Fruit fly (Drosophila melanogaster): ENCODE measurements around the gene CG14315.

The CG14315 gene

DNA sequence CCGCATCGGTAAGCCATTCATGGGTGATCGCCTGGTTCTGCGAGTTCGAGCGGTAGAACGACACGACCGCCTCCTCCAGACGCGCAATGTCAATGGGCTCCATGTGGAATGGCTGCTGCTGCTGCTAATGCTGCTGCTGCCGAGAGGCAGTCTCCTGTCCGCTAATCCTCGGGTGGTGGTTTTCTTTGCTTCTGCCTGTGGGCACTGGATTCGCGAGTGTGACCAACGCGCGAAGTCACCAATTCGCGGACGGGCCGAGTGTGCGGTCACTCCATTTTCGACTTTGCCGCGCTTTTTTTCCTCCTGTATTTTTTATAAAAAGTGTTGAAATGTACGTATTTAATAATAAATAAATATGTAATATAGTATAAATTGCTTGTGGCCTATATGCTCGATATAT is 24.7 kb downstream of the CG14315 start, which contains the start of gene cdm:
TSS of gene cdm (minus strand) at position 236 of the 400 bp plus-strand sequence.
- TF ChIP-seq Sin3A (optimal IDR thresholded peaks at IDR 0.05), result no peak
- no peak for TF ChIP-seq insv (optimal IDR thresholded peaks at IDR 0.05)
- TF ChIP-seq psq (optimal IDR thresholded peaks at IDR 0.05), result no peak
- TF ChIP-seq Myc (optimal IDR thresholded peaks at IDR 0.05), result no peak
- no peak for TF ChIP-seq ttk (optimal IDR thresholded peaks at IDR 0.05)
- no peak for TF ChIP-seq h (optimal IDR thresholded peaks at IDR 0.05)

DNA sequence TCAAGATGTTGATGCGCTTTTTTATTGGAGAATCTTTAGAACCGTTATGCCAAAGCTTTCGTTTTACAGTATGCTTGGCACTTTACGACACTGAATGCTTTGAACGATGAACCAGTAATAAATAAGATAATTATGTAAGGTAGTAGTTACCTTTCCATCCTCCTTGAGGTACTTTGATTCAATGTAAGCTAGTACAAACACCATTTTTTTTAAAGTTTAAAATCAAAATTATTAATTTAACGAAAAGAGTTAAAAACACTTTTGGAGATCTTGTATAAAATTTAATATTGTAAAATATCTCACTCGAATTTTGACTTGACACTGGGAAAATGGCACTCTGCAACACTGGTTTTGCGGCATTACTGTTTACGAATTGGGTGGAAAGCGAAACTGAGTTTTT is 26.9 kb downstream of the CG14315 start, which contains the start of the genes Arp5 and CG7208:
TSS of gene Arp5 (plus strand) at position 114 of the 400 bp plus-strand sequence.
TSS of gene CG7208 (minus strand) at position 331 of the 400 bp plus-strand sequence.
- TF ChIP-seq insv (optimal IDR thresholded peaks at IDR 0.05) (no peak), psq (optimal IDR thresholded peaks at IDR 0.05) (peak; percentile 42)

- TF ChIP-seq h (optimal IDR thresholded peaks at IDR 0.05), result no peak
Measured at dm6 chr3R:18188702-18189125, 30.2 kb downstream of the CG14315 start, which contains the start of the genes CG12321 and MED17. Gene CG12321, minus strand, starts transcription at chr3R:18188707. Gene MED17, plus strand, starts transcription at chr3R:18189072.

- TF ChIP-seq h (optimal IDR thresholded peaks at IDR 0.05) (no peak), Myc (optimal IDR thresholded peaks at IDR 0.05) (no peak), Sin3A (optimal IDR thresholded peaks at IDR 0.05) (no peak), psq (optimal IDR thresholded peaks at IDR 0.05) (no peak), ttk (optimal IDR thresholded peaks at IDR 0.05) (no peak), insv (optimal IDR thresholded peaks at IDR 0.05) (no peak)
Measured at dm6 chr3R:18191867-18192266, 33.4 kb downstream of the CG14315 start, which contains the start of gene CG14313. Gene CG14313, minus strand, starts transcription at chr3R:18191967.

dm6 chr3R:18195295-18195694 is 36.8 kb downstream of the CG14315 start:
- TF ChIP-seq Sin3A (optimal IDR thresholded peaks at IDR 0.05) (no peak), insv (optimal IDR thresholded peaks at IDR 0.05) (no peak), h (optimal IDR thresholded peaks at IDR 0.05) (no peak), psq (optimal IDR thresholded peaks at IDR 0.05) (no peak), ttk (optimal IDR thresholded peaks at IDR 0.05) (no peak), Myc (optimal IDR thresholded peaks at IDR 0.05) (no peak)

dm6 chr3R:18196622-18196990 is 38.1 kb downstream of the CG14315 start:
- TF ChIP-seq psq (optimal IDR thresholded peaks at IDR 0.05), result no peak
- no peak for TF ChIP-seq ttk (optimal IDR thresholded peaks at IDR 0.05)
- no peak for TF ChIP-seq insv (optimal IDR thresholded peaks at IDR 0.05)
- TF ChIP-seq h (optimal IDR thresholded peaks at IDR 0.05), result no peak
- TF ChIP-seq Myc (optimal IDR thresholded peaks at IDR 0.05), result no peak
- TF ChIP-seq Sin3A (optimal IDR thresholded peaks at IDR 0.05), result no peak

- TF ChIP-seq psq (optimal IDR thresholded peaks at IDR 0.05) (no peak), Myc (optimal IDR thresholded peaks at IDR 0.05) (no peak), ttk (optimal IDR thresholded peaks at IDR 0.05) (no peak), h (optimal IDR thresholded peaks at IDR 0.05) (no peak), insv (optimal IDR thresholded peaks at IDR 0.05) (no peak), Sin3A (optimal IDR thresholded peaks at IDR 0.05) (no peak)
Measured at dm6 chr3R:18196991-18197801, 38.7 kb downstream of the CG14315 start.

DNA sequence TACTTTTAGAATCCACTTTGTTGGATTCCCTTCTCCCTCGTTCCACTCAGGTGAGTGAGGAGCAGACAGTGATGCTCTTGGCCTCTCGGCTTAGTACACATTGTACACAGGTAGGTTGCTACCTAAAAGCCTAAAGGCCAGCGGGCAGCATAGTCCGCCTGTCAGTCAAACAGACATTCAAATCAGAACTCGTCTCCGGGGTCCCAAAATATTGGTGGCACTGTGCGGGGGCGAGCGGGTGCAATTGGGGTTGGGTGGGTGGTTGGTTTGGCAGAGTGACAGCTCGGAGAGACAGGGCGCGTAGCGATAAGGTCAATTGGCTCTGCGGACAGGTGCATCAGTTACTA is 39.3 kb downstream of the CG14315 start:
- TF ChIP-seq psq (optimal IDR thresholded peaks at IDR 0.05) (no peak), ttk (optimal IDR thresholded peaks at IDR 0.05) (no peak), Myc (optimal IDR thresholded peaks at IDR 0.05) (no peak), h (optimal IDR thresholded peaks at IDR 0.05) (no peak), insv (optimal IDR thresholded peaks at IDR 0.05) (no peak), Sin3A (optimal IDR thresholded peaks at IDR 0.05) (no peak)

DNA sequence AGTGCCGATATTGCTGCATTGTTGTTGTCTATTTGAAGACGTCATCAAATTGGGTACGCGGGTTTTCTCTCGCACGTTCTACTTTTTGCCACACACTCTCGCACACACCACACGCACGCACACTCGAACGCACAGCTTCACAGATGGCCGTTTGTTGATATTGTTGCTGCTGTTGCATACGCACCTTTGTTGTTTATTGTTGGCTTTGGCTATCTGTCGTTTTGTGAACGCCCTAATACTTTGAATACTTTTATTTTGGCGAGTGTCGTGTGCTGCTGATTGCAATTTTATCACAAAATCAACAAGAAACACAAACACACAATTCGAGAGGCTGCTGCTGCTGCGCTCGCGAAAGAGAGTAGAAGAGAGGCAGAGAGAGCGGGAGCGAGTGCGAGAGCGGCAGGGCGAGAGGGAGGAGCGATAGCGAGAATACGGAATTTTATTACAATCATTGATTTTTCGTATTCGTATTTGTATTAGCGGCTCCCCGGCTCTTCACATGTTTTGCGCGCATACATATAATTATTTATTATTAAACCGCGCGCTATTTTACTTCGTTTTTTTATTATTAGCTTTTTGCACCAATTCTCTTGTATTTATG is 40.1 kb downstream of the CG14315 start:
- TF ChIP-seq Sin3A (optimal IDR thresholded peaks at IDR 0.05), result no peak
- TF ChIP-seq insv (optimal IDR thresholded peaks at IDR 0.05), result no peak
- TF ChIP-seq Myc (optimal IDR thresholded peaks at IDR 0.05), result no peak
- TF ChIP-seq psq (optimal IDR thresholded peaks at IDR 0.05), result no peak
- no peak for TF ChIP-seq h (optimal IDR thresholded peaks at IDR 0.05)
- no peak for TF ChIP-seq ttk (optimal IDR thresholded peaks at IDR 0.05)

- TF ChIP-seq Sin3A (optimal IDR thresholded peaks at IDR 0.05), result no peak
- TF ChIP-seq ttk (optimal IDR thresholded peaks at IDR 0.05), result no peak
- no peak for TF ChIP-seq insv (optimal IDR thresholded peaks at IDR 0.05)
- no peak for TF ChIP-seq psq (optimal IDR thresholded peaks at IDR 0.05)
- TF ChIP-seq h (optimal IDR thresholded peaks at IDR 0.05), result no peak
- TF ChIP-seq Myc (optimal IDR thresholded peaks at IDR 0.05), result no peak
Measured at dm6 chr3R:18199177-18199884, 40.8 kb downstream of the CG14315 start, which contains the start of the genes Ssdp and CG7985. Gene Ssdp, minus strand, starts transcription at chr3R:18199595. Gene CG7985, plus strand, starts transcription at chr3R:18199857.

DNA sequence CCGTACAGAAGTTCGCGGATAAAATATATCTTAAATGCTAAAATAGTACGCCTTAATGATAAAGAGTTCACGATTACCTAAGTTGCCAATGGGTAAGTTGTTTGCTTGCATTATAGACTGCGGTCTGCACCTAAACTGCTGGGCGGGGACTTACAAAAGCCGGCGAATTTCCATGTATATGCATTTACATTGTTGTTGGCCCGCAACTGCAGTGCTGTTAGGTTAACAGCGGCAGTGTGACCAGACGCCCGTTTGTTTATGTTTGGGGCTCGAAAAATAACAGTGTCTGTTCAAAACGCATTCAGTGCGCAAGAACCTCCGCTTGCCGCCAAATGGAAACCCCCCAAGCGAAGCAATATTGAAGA is 41.4 kb downstream of the CG14315 start:
- no peak for TF ChIP-seq Myc (optimal IDR thresholded peaks at IDR 0.05)
- no peak for TF ChIP-seq ttk (optimal IDR thresholded peaks at IDR 0.05)
- no peak for TF ChIP-seq insv (optimal IDR thresholded peaks at IDR 0.05)
- no peak for TF ChIP-seq psq (optimal IDR thresholded peaks at IDR 0.05)
- TF ChIP-seq Sin3A (optimal IDR thresholded peaks at IDR 0.05), result no peak
- TF ChIP-seq h (optimal IDR thresholded peaks at IDR 0.05), result no peak

dm6 chr3R:18208479-18208878 is 50.0 kb downstream of the CG14315 start, which contains the start of gene CG44158:
Gene CG44158, plus strand, starts transcription at chr3R:18208779.
- TF ChIP-seq insv (optimal IDR thresholded peaks at IDR 0.05) (no peak), psq (optimal IDR thresholded peaks at IDR 0.05) (no peak), Sin3A (optimal IDR thresholded peaks at IDR 0.05) (no peak), h (optimal IDR thresholded peaks at IDR 0.05) (no peak), Myc (optimal IDR thresholded peaks at IDR 0.05) (no peak), ttk (optimal IDR thresholded peaks at IDR 0.05) (no peak)
